Fruit fly (Drosophila melanogaster) whole organism, prepupa: Measurements from ENCODE around the gene ctrip.

Source experiments
- CG10669 ChIP-seq: fragments of 200-800 bp; sonication (Bioruptor generic); optimal IDR thresholded peaks from 3 replicates; lab custom pipeline; 2018; ENCODE audit warnings: missing biosample characterization, mild to moderate bottlenecking, missing genetic modification characterization, moderate library complexity
- CG11294 ChIP-seq: fragments of 200-800 bp; sonication (Bioruptor generic); IDR thresholded peaks from 2 replicates; pipeline ENCODE4 v1.3.6; 2022; ENCODE audit warnings: missing biosample characterization, missing genetic modification characterization
- CG1621 ChIP-seq: fragments of 200-800 bp; sonication (Bioruptor generic); optimal IDR thresholded peaks from 3 replicates; lab custom pipeline; 2018; ENCODE audit warnings: missing biosample characterization, mild to moderate bottlenecking, missing genetic modification characterization
- CG16779 ChIP-seq: fragments of 200-800 bp; sonication (Bioruptor generic); optimal IDR thresholded peaks from 3 replicates; lab custom pipeline; 2017; ENCODE audit warnings: missing biosample characterization, mild to moderate bottlenecking, missing genetic modification characterization
- CG31627 ChIP-seq: fragments of 200-800 bp; sonication (Bioruptor generic); optimal IDR thresholded peaks from 3 replicates; lab custom pipeline; 2016; ENCODE audit warnings: missing biosample characterization, missing genetic modification characterization
- CG34406 ChIP-seq: fragments of 200-800 bp; sonication (Bioruptor generic); optimal IDR thresholded peaks from 3 replicates; lab custom pipeline; 2016; ENCODE audit warnings: missing biosample characterization, missing genetic modification characterization
- CG3919 ChIP-seq: fragments of 200-800 bp; sonication (Bioruptor generic); optimal IDR thresholded peaks from 3 replicates; lab custom pipeline; 2016; ENCODE audit warnings: missing biosample characterization, missing genetic modification characterization
- CG6163 ChIP-seq: fragments of 200-800 bp; sonication (Bioruptor generic); IDR thresholded peaks from 3 replicates; pipeline ENCODE4 v1.3.6; 2022; ENCODE audit warnings: missing biosample characterization, missing genetic modification characterization
- CG6276 ChIP-seq: fragments of 200-800 bp; sonication (Bioruptor generic); optimal IDR thresholded peaks from 2 replicates; lab custom pipeline; 2017; ENCODE audit warnings: missing biosample characterization, mild to moderate bottlenecking, missing genetic modification characterization
- CG8119 ChIP-seq: fragments of 200-800 bp; sonication (Bioruptor generic); IDR thresholded peaks from 3 replicates; pipeline ENCODE4 v1.3.6; 2022; ENCODE audit warnings: missing biosample characterization, missing genetic modification characterization
- CG8319 ChIP-seq: fragments of 200-800 bp; sonication (Bioruptor generic); optimal IDR thresholded peaks from 3 replicates; lab custom pipeline; 2016; ENCODE audit warnings: missing biosample characterization, missing genetic modification characterization
- Eip78C ChIP-seq: fragments of 200-800 bp; sonication (Bioruptor generic); peaks from one replicate; lab custom pipeline; 2016; ENCODE audit warnings: missing biosample characterization, missing genetic modification characterization
- Ets96B ChIP-seq: fragments of 200-800 bp; optimal IDR thresholded peaks from 2 replicates; lab custom pipeline; 2019; ENCODE audit warnings: missing biosample characterization, mild to moderate bottlenecking, missing genetic modification characterization, moderate library complexity
- Gug ChIP-seq: fragments of 200-800 bp; sonication (Bioruptor generic); IDR thresholded peaks from 2 replicates; pipeline ENCODE4 v1.3.6; 2022; ENCODE audit warnings: missing biosample characterization, missing genetic modification characterization
- Hr39 ChIP-seq: fragments of 200-800 bp; sonication (Bioruptor generic); optimal IDR thresholded peaks from 2 replicates; lab custom pipeline; 2016; ENCODE audit warnings: missing biosample characterization, missing genetic modification characterization
- Lpt ChIP-seq: fragments of 200-800 bp; sonication (Bioruptor generic); optimal IDR thresholded peaks from 3 replicates; lab custom pipeline; 2016; ENCODE audit warnings: missing biosample characterization, missing genetic modification characterization
- Met ChIP-seq: fragments of 200-800 bp; sonication (Bioruptor generic); optimal IDR thresholded peaks from 3 replicates; lab custom pipeline; 2016; ENCODE audit warnings: missing biosample characterization, missing genetic modification characterization
- OdsH ChIP-seq: fragments of 200-800 bp; sonication (Bioruptor generic); optimal IDR thresholded peaks from 3 replicates; lab custom pipeline; 2016; ENCODE audit warnings: missing biosample characterization, missing genetic modification characterization
- Sox14 ChIP-seq: fragments of 200-800 bp; sonication (Bioruptor generic); optimal IDR thresholded peaks from 3 replicates; lab custom pipeline; 2016; ENCODE audit warnings: missing biosample characterization, missing genetic modification characterization
- achi ChIP-seq: fragments of 200-800 bp; sonication (Bioruptor generic); optimal IDR thresholded peaks from 3 replicates; lab custom pipeline; 2016; ENCODE audit warnings: missing biosample characterization, missing genetic modification characterization
- acj6 ChIP-seq: fragments of 200-800 bp; sonication (Bioruptor generic); optimal IDR thresholded peaks from 3 replicates; lab custom pipeline; 2016; ENCODE audit warnings: missing biosample characterization, missing genetic modification characterization
- dac ChIP-seq: fragments of 200-800 bp; sonication (Bioruptor generic); optimal IDR thresholded peaks from 2 replicates; lab custom pipeline; 2017; ENCODE audit warnings: missing biosample characterization, mild to moderate bottlenecking, missing genetic modification characterization
- eg ChIP-seq: fragments of 200-800 bp; sonication (Bioruptor generic); IDR thresholded peaks from 3 replicates; pipeline ENCODE4 v1.3.6; 2022; ENCODE audit warnings: missing biosample characterization, missing genetic modification characterization
- esn ChIP-seq: fragments of 200-800 bp; sonication (Bioruptor generic); optimal IDR thresholded peaks from 2 replicates; lab custom pipeline; 2016; ENCODE audit warnings: missing biosample characterization, mild to moderate bottlenecking, missing genetic modification characterization, moderate library complexity
- fd59A ChIP-seq: fragments of 200-800 bp; sonication (Bioruptor generic); optimal IDR thresholded peaks from 2 replicates; lab custom pipeline; 2017; ENCODE audit warnings: missing biosample characterization, mild to moderate bottlenecking, missing genetic modification characterization, missing genetic modification reagents
- fkh ChIP-seq: fragments of 200-800 bp; sonication (Bioruptor generic); optimal IDR thresholded peaks from 3 replicates; lab custom pipeline; 2017; ENCODE audit warnings: missing biosample characterization, mild to moderate bottlenecking, missing genetic modification characterization, moderate library complexity
- lz ChIP-seq: fragments of 200-800 bp; sonication (Bioruptor generic); optimal IDR thresholded peaks from 3 replicates; lab custom pipeline; 2016; ENCODE audit warnings: missing biosample characterization, missing genetic modification characterization
- net ChIP-seq: fragments of 200-800 bp; sonication (Bioruptor generic); optimal IDR thresholded peaks from 3 replicates; lab custom pipeline; 2016; ENCODE audit warnings: missing biosample characterization, missing genetic modification characterization
- salr ChIP-seq, 2 experiments: fragments of 200-800 bp; sonication (Bioruptor generic); optimal IDR thresholded peaks; 3 replicates each; lab custom pipeline; 2016 to 2018; ENCODE audit warnings: missing biosample characterization in 2 of 2, missing genetic modification characterization in 2 of 2, mild to moderate bottlenecking in 1 of 2
- spab ChIP-seq: fragments of 200-800 bp; sonication (Bioruptor generic); optimal IDR thresholded peaks from 2 replicates; lab custom pipeline; 2017; ENCODE audit warnings: missing biosample characterization, mild to moderate bottlenecking, missing genetic modification characterization, missing genetic modification reagents
- ss ChIP-seq, 2 experiments: fragments of 200-800 bp; sonication (Bioruptor generic); optimal IDR thresholded peaks; 2 replicates in 1 of 2; 3 replicates in 1 of 2; lab custom pipeline; 2017 to 2018; ENCODE audit warnings: mild to moderate bottlenecking in 2 of 2, missing biosample characterization in 2 of 2, missing genetic modification characterization in 2 of 2, moderate library complexity in 1 of 2
- svp ChIP-seq: fragments of 200-800 bp; sonication (Bioruptor generic); peaks from one replicate; lab custom pipeline; 2016; ENCODE audit warnings: missing biosample characterization, missing genetic modification characterization
- topi ChIP-seq: fragments of 200-800 bp; sonication (Bioruptor generic); optimal IDR thresholded peaks from 3 replicates; lab custom pipeline; 2016; ENCODE audit warnings: missing biosample characterization, missing genetic modification characterization

Gene ctrip

dm6 chr3R:4853504-4853903 is 41.6 kb upstream of the ctrip start:
- no peak for TF ChIP-seq CG11294 (GFP tag; lab: Robert Waterston, UW)
- TF ChIP-seq svp (GFP tag; lab: Kevin White, UChicago) = no peak
- TF ChIP-seq lz (GFP tag; lab: Kevin White, UChicago) = no peak
- no peak for TF ChIP-seq Sox14 (GFP tag; lab: Kevin White, UChicago)
- TF ChIP-seq Gug (GFP tag; lab: Robert Waterston, UW) = no peak
- TF ChIP-seq CG31627 (GFP tag; lab: Kevin White, UChicago) = no peak
- TF ChIP-seq CG8319 (GFP tag; lab: Kevin White, UChicago) = no peak
- no peak for TF ChIP-seq CG16779 (tag; lab: Kevin White, UChicago)
- no peak for TF ChIP-seq CG6276 (GFP tag; lab: Kevin White, UChicago)
- TF ChIP-seq salr (GFP tag; optimal IDR thresholded peaks at IDR 0.05; lab: Kevin White, UChicago) = no peak

dm6 chr3R:4852373-4852860 is 40.5 kb upstream of the ctrip start, which contains the start of gene opa:
TSS of gene opa (plus strand) at chr3R:4852813.
- TF ChIP-seq eg (GFP tag; lab: Robert Waterston, UW) (0 out of 3 replicates have a peak, but pooled peaks have one; percentile 18), Ets96B (no peak), CG34406 (GFP tag; lab: Kevin White, UChicago) (no peak), svp (GFP tag; lab: Kevin White, UChicago) (peak; percentile 4), ss (GFP tag; optimal IDR thresholded peaks at IDR 0.05; lab: Kevin White, UChicago) (peak in 1 of 2 experiments; percentile 17), achi (GFP tag; lab: Kevin White, UChicago) (no peak), CG1621 (no peak), net (GFP tag; lab: Kevin White, UChicago) (no peak), fd59A (GFP tag; lab: Kevin White, UChicago) (no peak), Met (GFP tag; lab: Kevin White, UChicago) (no peak), esn (GFP tag; lab: Kevin White, UChicago) (no peak), Eip78C (GFP tag; lab: Kevin White, UChicago) (no peak), CG8119 (no peak), fkh (GFP tag; lab: Kevin White, UChicago) (no peak), lz (GFP tag; lab: Kevin White, UChicago) (no peak), Lpt (GFP tag; lab: Kevin White, UChicago) (no peak), Hr39 (GFP tag; lab: Kevin White, UChicago) (no peak), Sox14 (GFP tag; lab: Kevin White, UChicago) (no peak), CG6163 (GFP tag; lab: Robert Waterston, UW) (peak; percentile 35; the same call in 1 of the 3 replicates), topi (GFP tag; lab: Kevin White, UChicago) (no peak)
- TF ChIP-seq, all 60 proteins: peak for 4

- TF ChIP-seq salr (GFP tag; optimal IDR thresholded peaks at IDR 0.05; lab: Kevin White, UChicago) (no peak), eg (GFP tag; lab: Robert Waterston, UW) (no peak), net (GFP tag; lab: Kevin White, UChicago) (no peak), acj6 (GFP tag; lab: Kevin White, UChicago) (no peak), dac (GFP tag; lab: Kevin White, UChicago) (no peak), CG10669 (GFP tag; lab: Kevin White, UChicago) (no peak), spab (GFP tag; lab: Kevin White, UChicago) (no peak)
Observed at dm6 chr3R:4849035-4849656, 37.2 kb upstream of the ctrip start.

- TF ChIP-seq fkh (GFP tag; lab: Kevin White, UChicago) = no peak
- TF ChIP-seq CG1621 = no peak
- TF ChIP-seq CG8119 = no peak
- no peak for TF ChIP-seq CG3919 (GFP tag; lab: Kevin White, UChicago)
- TF ChIP-seq Sox14 (GFP tag; lab: Kevin White, UChicago) = no peak
- no peak for TF ChIP-seq OdsH (GFP tag; lab: Kevin White, UChicago)
- TF ChIP-seq CG6276 (GFP tag; lab: Kevin White, UChicago) = no peak
- TF ChIP-seq Eip78C (GFP tag; lab: Kevin White, UChicago) = no peak
- TF ChIP-seq Gug (GFP tag; lab: Robert Waterston, UW) = no peak
Observed at dm6 chr3R:4847388-4847787, 35.5 kb upstream of the ctrip start.
